Fruit fly (Drosophila melanogaster) whole organism, embryonic: ENCODE data around the gene Fur2.

Experiments used
- Blimp-1 ChIP-seq: fragments of 200-800 bp; sonication (Bioruptor generic); optimal IDR thresholded peaks from 3 replicates; lab custom pipeline; 2018; ENCODE audit warnings: missing biosample characterization, missing genetic modification characterization, mild to moderate bottlenecking, moderate library complexity, missing genetic modification reagents
- Bteb2 ChIP-seq: fragments of 200-800 bp; sonication (Bioruptor generic); optimal IDR thresholded peaks from 2 replicates; lab custom pipeline; 2016; ENCODE audit warnings: missing biosample characterization, missing genetic modification characterization
- CG1024 ChIP-seq: fragments of 200-800 bp; sonication (Bioruptor generic); IDR thresholded peaks from 2 replicates; pipeline ENCODE4 v1.3.6; 2022; ENCODE audit warnings: missing biosample characterization, missing genetic modification characterization
- CG10267 ChIP-seq: fragments of 200-800 bp; sonication (Bioruptor generic); optimal IDR thresholded peaks from 2 replicates; lab custom pipeline; 2018; ENCODE audit warnings: missing biosample characterization, mild to moderate bottlenecking, missing genetic modification characterization, moderate library complexity
- CG13287 ChIP-seq: fragments of 200-800 bp; sonication (Bioruptor generic); IDR thresholded peaks from 2 replicates; pipeline ENCODE4 v1.3.6; 2022; ENCODE audit warnings: missing biosample characterization, missing genetic modification characterization; ENCODE audit not compliant: partially characterized antibody
- CG14710 ChIP-seq: fragments of 200-800 bp; sonication (Bioruptor generic); optimal IDR thresholded peaks from 3 replicates; lab custom pipeline; 2019; ENCODE audit warnings: missing biosample characterization, mild to moderate bottlenecking, missing genetic modification characterization, moderate library complexity
- CG15514 ChIP-seq: fragments of 200-800 bp; sonication (Bioruptor generic); optimal IDR thresholded peaks from 3 replicates; lab custom pipeline; 2017; ENCODE audit warnings: missing biosample characterization, missing genetic modification characterization, mild to moderate bottlenecking, moderate library complexity, missing genetic modification reagents
- CG17328 ChIP-seq: fragments of 200-800 bp; sonication (Bioruptor generic); IDR thresholded peaks from 2 replicates; pipeline ENCODE4 v1.3.6; 2022; ENCODE audit warnings: missing biosample characterization, missing genetic modification characterization
- CG17802 ChIP-seq: fragments of 200-800 bp; sonication (Bioruptor generic); optimal IDR thresholded peaks from 2 replicates; lab custom pipeline; 2018; ENCODE audit warnings: missing biosample characterization, mild to moderate bottlenecking, missing genetic modification characterization, moderate library complexity
- CG2120 ChIP-seq: fragments of 200-800 bp; sonication (Bioruptor generic); optimal IDR thresholded peaks from 3 replicates; lab custom pipeline; 2016; ENCODE audit warnings: missing biosample characterization, missing genetic modification characterization
- CG30403 ChIP-seq: fragments of 200-800 bp; sonication (Bioruptor generic); optimal IDR thresholded peaks from 3 replicates; lab custom pipeline; 2016; ENCODE audit warnings: missing biosample characterization, missing genetic modification characterization
- CG4617 ChIP-seq: fragments of 200-800 bp; sonication (Bioruptor generic); optimal IDR thresholded peaks from 3 replicates; lab custom pipeline; 2016; ENCODE audit warnings: missing biosample characterization, missing genetic modification characterization, borderline replicate concordance
- CG6791 ChIP-seq: fragments of 200-800 bp; sonication (Bioruptor generic); IDR thresholded peaks from 3 replicates; pipeline ENCODE4 v1.3.6; 2022; ENCODE audit warnings: missing biosample characterization, missing genetic modification characterization; ENCODE audit not compliant: partially characterized antibody
- CG6813 ChIP-seq: fragments of 200-800 bp; sonication (Bioruptor generic); optimal IDR thresholded peaks from 2 replicates; lab custom pipeline; 2017; ENCODE audit warnings: missing biosample characterization, missing genetic modification characterization, mild to moderate bottlenecking, moderate library complexity, missing genetic modification reagents
- CG8290 ChIP-seq, 3 experiments: fragments of 200-800 bp; sonication (Bioruptor generic); optimal IDR thresholded peaks; 2 replicates each; lab custom pipeline; 2016 to 2019; ENCODE audit warnings: missing biosample characterization in 3 of 3, missing genetic modification characterization in 3 of 3, mild to moderate bottlenecking in 2 of 3, moderate library complexity in 1 of 3
- CG9215 ChIP-seq: fragments of 200-800 bp; sonication (Bioruptor generic); IDR thresholded peaks from 2 replicates; pipeline ENCODE4 v1.3.6; 2022; ENCODE audit warnings: missing biosample characterization, missing genetic modification characterization
- Dp ChIP-seq: fragments of 200-800 bp; sonication (Bioruptor generic); optimal IDR thresholded peaks from 2 replicates; lab custom pipeline; 2018; ENCODE audit warnings: missing biosample characterization, mild to moderate bottlenecking, missing genetic modification characterization, moderate library complexity
- Dref ChIP-seq: fragments of 200-800 bp; sonication (Bioruptor generic); IDR thresholded peaks from 2 replicates; pipeline ENCODE4 v1.3.6; 2022; ENCODE audit warnings: missing biosample characterization, missing genetic modification characterization
- E2f2 ChIP-seq: fragments of 200-800 bp; sonication (Bioruptor generic); IDR thresholded peaks from 2 replicates; pipeline ENCODE4 v1.3.6; 2022; ENCODE audit warnings: missing biosample characterization, missing genetic modification characterization
- Ets97D ChIP-seq: fragments of 200-800 bp; sonication (Bioruptor generic); optimal IDR thresholded peaks from 3 replicates; lab custom pipeline; 2016; ENCODE audit warnings: missing biosample characterization, missing genetic modification characterization
- GATAe ChIP-seq: fragments of 200-800 bp; sonication (Bioruptor generic); conservative IDR thresholded peaks from 2 replicates; pipeline ENCODE4 v1.3.6; 2022; ENCODE audit warnings: missing biosample characterization, missing genetic modification characterization
- H2.0 ChIP-seq: fragments of 200-800 bp; sonication (Bioruptor generic); IDR thresholded peaks from 2 replicates; pipeline ENCODE4 v1.3.6; 2022; ENCODE audit warnings: missing biosample characterization, missing genetic modification characterization
- HmgZ ChIP-seq: fragments of 200-800 bp; sonication (Bioruptor generic); optimal IDR thresholded peaks from 2 replicates; lab custom pipeline; 2018; ENCODE audit warnings: missing biosample characterization, mild to moderate bottlenecking, missing genetic modification characterization
- MESR4 ChIP-seq: fragments of 200-800 bp; sonication (Bioruptor generic); optimal IDR thresholded peaks from 2 replicates; lab custom pipeline; 2018; ENCODE audit warnings: missing biosample characterization, mild to moderate bottlenecking, missing genetic modification characterization, moderate library complexity
- Pdp1 ChIP-seq, 2 experiments: fragments of 200-800 bp; sonication (Bioruptor generic); optimal IDR thresholded peaks; 3 replicates each; lab custom pipeline; 2016; ENCODE audit warnings: missing biosample characterization in 2 of 2, missing genetic modification characterization in 2 of 2, mild to moderate bottlenecking in 1 of 2, moderate library complexity in 1 of 2
- Ptx1 ChIP-seq: fragments of 200-800 bp; sonication (Bioruptor generic); IDR thresholded peaks from 2 replicates; pipeline ENCODE4 v1.3.6; 2022; ENCODE audit warnings: missing biosample characterization, missing genetic modification characterization
- Scr ChIP-seq: fragments of 200-800 bp; sonication (Bioruptor generic); IDR thresholded peaks from 2 replicates; pipeline ENCODE4 v1.3.6; 2022; ENCODE audit warnings: missing biosample characterization, missing genetic modification characterization; ENCODE audit not compliant: partially characterized antibody
- Sin3A ChIP-seq: fragments of >200 bp; optimal IDR thresholded peaks from 2 replicates; lab custom pipeline; 2018
- Sry-δ ChIP-seq: fragments of 200-800 bp; sonication (Bioruptor generic); optimal IDR thresholded peaks from 2 replicates; lab custom pipeline; 2016; ENCODE audit warnings: missing biosample characterization, missing genetic modification characterization
- amos ChIP-seq: fragments of 200-800 bp; sonication (Bioruptor generic); IDR thresholded peaks from 2 replicates; pipeline ENCODE4 v1.3.6; 2022; ENCODE audit warnings: missing biosample characterization, missing genetic modification characterization; ENCODE audit not compliant: partially characterized antibody
- ara ChIP-seq: fragments of 200-800 bp; sonication (Bioruptor generic); IDR thresholded peaks from 2 replicates; pipeline ENCODE4 v1.3.6; 2022; ENCODE audit warnings: missing biosample characterization, missing genetic modification characterization
- bab2 ChIP-seq: fragments of 200-800 bp; sonication (Bioruptor generic); optimal IDR thresholded peaks from 2 replicates; lab custom pipeline; 2016; ENCODE audit warnings: missing biosample characterization, missing genetic modification characterization
- chinmo ChIP-seq: fragments of 200-800 bp; sonication (Bioruptor generic); IDR thresholded peaks from 4 replicates; pipeline ENCODE4 v1.3.6; 2022; ENCODE audit warnings: missing biosample characterization, missing genetic modification characterization; ENCODE audit not compliant: partially characterized antibody
- chn ChIP-seq: fragments of 200-800 bp; sonication (Bioruptor generic); optimal IDR thresholded peaks from 2 replicates; lab custom pipeline; 2016; ENCODE audit warnings: missing biosample characterization, missing genetic modification characterization
- crp ChIP-seq, 2 experiments: fragments of 200-800 bp; sonication (Bioruptor generic); optimal IDR thresholded peaks; 2 replicates in 1 of 2; 3 replicates in 1 of 2; lab custom pipeline; 2017; ENCODE audit warnings: missing biosample characterization in 2 of 2, missing genetic modification characterization in 2 of 2, mild to moderate bottlenecking in 1 of 2, moderate library complexity in 1 of 2
- eve ChIP-seq, 2 experiments: fragments of >200 bp; optimal IDR thresholded peaks; 2 replicates each; lab custom pipeline; 2017; ENCODE audit warnings: missing biosample characterization in 2 of 2, missing genetic modification characterization in 2 of 2
- gfzf ChIP-seq: fragments of 200-800 bp; sonication (Bioruptor generic); optimal IDR thresholded peaks from 2 replicates; lab custom pipeline; 2016; ENCODE audit warnings: missing biosample characterization, mild to moderate bottlenecking, missing genetic modification characterization, moderate library complexity
- gro ChIP-seq: fragments of 200-800 bp; sonication (Bioruptor generic); optimal IDR thresholded peaks from 2 replicates; lab custom pipeline; 2016; ENCODE audit warnings: missing biosample characterization, missing genetic modification characterization
- jing ChIP-seq: fragments of 200-800 bp; sonication (Bioruptor generic); optimal IDR thresholded peaks from 2 replicates; lab custom pipeline; 2018; ENCODE audit warnings: missing biosample characterization, mild to moderate bottlenecking, missing genetic modification characterization
- mam ChIP-seq: fragments of 200-800 bp; sonication (Bioruptor generic); optimal IDR thresholded peaks from 3 replicates; lab custom pipeline; 2016; ENCODE audit warnings: missing biosample characterization, missing genetic modification characterization
- nmo ChIP-seq: fragments of 200-800 bp; sonication (Bioruptor generic); optimal IDR thresholded peaks from 2 replicates; lab custom pipeline; 2018; ENCODE audit warnings: missing biosample characterization, mild to moderate bottlenecking, missing genetic modification characterization, moderate library complexity
- pzg ChIP-seq: fragments of 200-800 bp; sonication (Bioruptor generic); optimal IDR thresholded peaks from 3 replicates; lab custom pipeline; 2018; ENCODE audit warnings: missing biosample characterization, mild to moderate bottlenecking, missing genetic modification characterization, moderate library complexity
- repo ChIP-seq: fragments of 200-800 bp; sonication (Bioruptor generic); optimal IDR thresholded peaks from 2 replicates; lab custom pipeline; 2016; ENCODE audit warnings: missing biosample characterization, missing genetic modification characterization
- slbo ChIP-seq: fragments of 200-800 bp; sonication (Bioruptor generic); IDR thresholded peaks from 2 replicates; pipeline ENCODE4 v1.3.6; 2022; ENCODE audit warnings: missing biosample characterization, missing genetic modification characterization
- stwl ChIP-seq: fragments of 200-800 bp; sonication (Bioruptor generic); optimal IDR thresholded peaks from 3 replicates; lab custom pipeline; 2018; ENCODE audit warnings: missing biosample characterization, mild to moderate bottlenecking, missing genetic modification characterization, moderate library complexity
- unc-4 ChIP-seq: fragments of 200-800 bp; sonication (Bioruptor generic); IDR thresholded peaks from 2 replicates; pipeline ENCODE4 v1.3.6; 2022; ENCODE audit warnings: missing biosample characterization, missing genetic modification characterization; ENCODE audit not compliant: partially characterized antibody
- vfl ChIP-seq: fragments of 200-800 bp; sonication (Bioruptor generic); optimal IDR thresholded peaks from 2 replicates; lab custom pipeline; 2016; ENCODE audit warnings: missing biosample characterization, missing genetic modification characterization
- vvl ChIP-seq: fragments of 200-800 bp; sonication (Bioruptor generic); IDR thresholded peaks from 2 replicates; pipeline ENCODE4 v1.3.6; 2022; ENCODE audit warnings: missing biosample characterization, missing genetic modification characterization

Gene Fur2

DNA sequence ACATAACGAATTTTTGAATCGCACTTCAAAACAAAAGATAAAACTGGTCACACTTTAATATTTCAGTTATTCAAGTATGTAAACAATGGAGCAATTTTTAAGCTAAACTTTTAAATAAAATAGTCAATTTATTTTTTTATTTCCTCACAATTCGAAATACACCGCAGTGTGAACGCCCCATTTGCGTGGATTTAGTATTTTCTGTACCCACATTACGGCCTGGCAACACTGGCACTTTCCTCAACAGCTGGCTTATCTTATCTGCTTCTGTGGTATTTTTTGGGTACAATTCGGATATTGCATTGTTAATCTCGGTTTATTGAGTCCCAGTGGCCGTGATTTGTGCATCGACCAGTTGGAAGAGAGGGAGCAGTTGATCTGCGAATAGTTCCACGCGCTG is 22.8 kb upstream of the Fur2 start, which contains the start of gene sl (continued):
- peak; percentile 38 for TF ChIP-seq amos (GFP tag; lab: Robert Waterston, UW)
- TF ChIP-seq vvl = 0 out of 2 replicates have a peak, but pooled peaks have one; percentile 15
- peak; percentile 16 for TF ChIP-seq CG30403 (GFP tag; lab: Kevin White, UChicago)
- peak in 1 of 2 experiments; percentile 71 for TF ChIP-seq Pdp1 (GFP tag; optimal IDR thresholded peaks at IDR 0.05; lab: Kevin White, UChicago)
- no peak for TF ChIP-seq repo
- TF ChIP-seq unc-4 (GFP tag; lab: Robert Waterston, UW) = peak; percentile 19; the same call in 1 of the 2 replicates
- 0 out of 4 replicates have a peak, but pooled peaks have one; percentile 47 for TF ChIP-seq chinmo
- peak; percentile 46 for TF ChIP-seq CG14710 (tag; lab: Kevin White, UChicago)
- TF ChIP-seq CG4617 (GFP tag; lab: Kevin White, UChicago) = peak; percentile 54
- peak; percentile 38 for TF ChIP-seq CG10267 (tag; lab: Kevin White, UChicago)
- peak; percentile 66 for TF ChIP-seq gfzf (GFP tag; lab: Kevin White, UChicago)
- peak; percentile 93 for TF ChIP-seq CG17802
- peak; percentile 36 for TF ChIP-seq HmgZ (tag; lab: Kevin White, UChicago)
- TF ChIP-seq Sin3A = peak; percentile 6
- peak; percentile 74 for TF ChIP-seq CG1024 (GFP tag; lab: Robert Waterston, UW)
- TF ChIP-seq Dp (GFP tag; lab: Kevin White, UChicago) = peak; percentile 7
- TF ChIP-seq vfl (GFP tag; lab: Kevin White, UChicago) = no peak
- TF ChIP-seq eve (GFP tag; optimal IDR thresholded peaks at IDR 0.05; lab: Kevin White, UChicago) = no peak
- TF ChIP-seq MESR4 (GFP tag; lab: Kevin White, UChicago) = peak; percentile 68
- TF ChIP-seq chn (GFP tag; lab: Kevin White, UChicago) = no peak
- TF ChIP-seq bab2 (GFP tag; lab: Kevin White, UChicago) = peak; percentile 41
- TF ChIP-seq crp (GFP tag; optimal IDR thresholded peaks at IDR 0.05; lab: Kevin White, UChicago) = peak; percentile 5 to 82
- 0 out of 2 replicates have a peak, but pooled peaks have one; percentile 19 for TF ChIP-seq CG17328
- TF ChIP-seq CG6813 (GFP tag; lab: Kevin White, UChicago) = no peak
- TF ChIP-seq slbo (GFP tag; lab: Robert Waterston, UW) = peak; percentile 53
- TF ChIP-seq Ptx1 (GFP tag; lab: Robert Waterston, UW) = peak; percentile 29; the same call in 1 of the 2 replicates
- peak; percentile 78 for TF ChIP-seq GATAe (GFP tag; lab: Robert Waterston, UW)
- TF ChIP-seq pzg = peak; percentile 56
- peak; percentile 37 for TF ChIP-seq mam (GFP tag; lab: Kevin White, UChicago)
- TF ChIP-seq Ets97D = peak; percentile 54
- 0 out of 2 replicates have a peak, but pooled peaks have one; percentile 37 for TF ChIP-seq Dref (GFP tag; lab: Robert Waterston, UW)
- peak; percentile 32 for TF ChIP-seq Scr (GFP tag; lab: Robert Waterston, UW)
- peak; percentile 95 for TF ChIP-seq stwl (tag; lab: Kevin White, UChicago)
- peak; percentile 66 for TF ChIP-seq CG13287 (GFP tag; lab: Robert Waterston, UW)
- peak; percentile 22 for TF ChIP-seq nmo (GFP tag; lab: Kevin White, UChicago)
- TF ChIP-seq CG6791 (GFP tag; lab: Robert Waterston, UW) = 0 out of 3 replicates have a peak, but pooled peaks have one; percentile 11
- TF ChIP-seq E2f2 = 0 out of 2 replicates have a peak, but pooled peaks have one; percentile 19
- TF ChIP-seq gro (GFP tag; lab: Kevin White, UChicago) = peak; percentile 41
- TF ChIP-seq Bteb2 (GFP tag; lab: Kevin White, UChicago) = no peak
- TF ChIP-seq ara (GFP tag; lab: Robert Waterston, UW) = no peak
- TF ChIP-seq CG8290 (GFP tag; optimal IDR thresholded peaks at IDR 0.05; lab: Kevin White, UChicago) = peak; percentile 4
- TF ChIP-seq CG8290 (tag; optimal IDR thresholded peaks at IDR 0.05; lab: Kevin White, UChicago) = no peak
- TF ChIP-seq CG9215 (GFP tag; lab: Robert Waterston, UW) = no peak; the same call in none of the 2 replicates
- TF ChIP-seq Blimp-1 (GFP tag; lab: Kevin White, UChicago) = no peak
- no peak for TF ChIP-seq H2.0 (GFP tag; lab: Robert Waterston, UW)
- TF ChIP-seq Sry-δ (GFP tag; lab: Kevin White, UChicago) = peak; percentile 22
- peak; percentile 28 for TF ChIP-seq CG2120 (GFP tag; lab: Kevin White, UChicago)
- peak; percentile 69 for TF ChIP-seq CG15514
- TF ChIP-seq jing (GFP tag; lab: Kevin White, UChicago) = no peak
